Worm (Caenorhabditis elegans) whole organism, L2 larva: ENCODE results near the gene pqn-96.

Source experiments
- C34F6.9 ChIP-seq: fragments of 150-350 bp; optimal IDR thresholded peaks from 2 replicates; lab custom pipeline; 2014; ENCODE audit warnings: missing biosample characterization, missing genetic modification characterization
- F13H6.1 ChIP-seq: sonication (generic microtip); optimal IDR thresholded peaks from 2 replicates; lab custom pipeline; 2016; ENCODE audit warnings: missing genetic modification characterization, missing compliant biosample characterization
- R02D3.7 ChIP-seq: fragments of 150-350 bp; optimal IDR thresholded peaks from 2 replicates; lab custom pipeline; 2014; ENCODE audit warnings: missing biosample characterization, missing genetic modification characterization
- Y55F3AM.14 ChIP-seq: fragments of 200-800 bp; sonication (Bioruptor generic); optimal IDR thresholded peaks from 2 replicates; lab custom pipeline; 2018; ENCODE audit warnings: mild to moderate bottlenecking, missing genetic modification characterization, missing compliant biosample characterization
- blmp-1 ChIP-seq: sonication (generic microtip); optimal IDR thresholded peaks from 2 replicates; lab custom pipeline; 2017; ENCODE audit warnings: missing genetic modification characterization, mild to moderate bottlenecking, missing compliant biosample characterization, antibody characterized with exemption, moderate library complexity; ENCODE audit not compliant: insufficient read depth
- ceh-16 ChIP-seq: fragments of 150-350 bp; optimal IDR thresholded peaks from 2 replicates; lab custom pipeline; 2014; ENCODE audit warnings: missing biosample characterization, missing genetic modification characterization
- crh-2 ChIP-seq: sonication (generic microtip); optimal IDR thresholded peaks from 2 replicates; lab custom pipeline; 2017; ENCODE audit warnings: missing biosample characterization, missing genetic modification characterization
- elt-1 ChIP-seq: fragments of 150-350 bp; optimal IDR thresholded peaks from 2 replicates; lab custom pipeline; 2014; ENCODE audit warnings: missing biosample characterization, missing genetic modification characterization
- elt-3 ChIP-seq: sonication (generic microtip); optimal IDR thresholded peaks from 2 replicates; lab custom pipeline; 2017; ENCODE audit warnings: missing biosample characterization, missing genetic modification characterization
- fos-1 ChIP-seq: fragments of 150-350 bp; optimal IDR thresholded peaks from 2 replicates; lab custom pipeline; 2014; ENCODE audit warnings: missing biosample characterization, missing genetic modification characterization
- gmeb-1 ChIP-seq: fragments of 150-350 bp; optimal IDR thresholded peaks from 2 replicates; lab custom pipeline; 2014; ENCODE audit warnings: missing biosample characterization, missing genetic modification characterization
- lin-11 ChIP-seq: fragments of 150-350 bp; sonication (generic microtip); optimal IDR thresholded peaks from 2 replicates; lab custom pipeline; 2014; ENCODE audit warnings: missing biosample characterization, missing genetic modification characterization, inconsistent platforms, mixed read lengths
- lin-13 ChIP-seq: fragments of 150-350 bp; optimal IDR thresholded peaks from 2 replicates; lab custom pipeline; 2014; ENCODE audit warnings: missing biosample characterization, missing genetic modification reagents, missing genetic modification characterization
- lsy-2 ChIP-seq, 2 experiments: fragments of 150-350 bp in 1 of 2; sonication (generic microtip) in 1 of 2; optimal IDR thresholded peaks; 2 replicates each; lab custom pipeline; 2014 to 2017; ENCODE audit warnings: missing biosample characterization in 2 of 2, missing genetic modification characterization in 2 of 2
- mbf-1 ChIP-seq: sonication (generic microtip); optimal IDR thresholded peaks from 2 replicates; lab custom pipeline; 2017; ENCODE audit warnings: missing biosample characterization, missing genetic modification characterization
- nhr-11 ChIP-seq: fragments of 150-350 bp; optimal IDR thresholded peaks from 2 replicates; lab custom pipeline; 2014; ENCODE audit warnings: missing biosample characterization, missing genetic modification characterization
- nhr-129 ChIP-seq: fragments of 150-350 bp; optimal IDR thresholded peaks from 2 replicates; lab custom pipeline; 2014; ENCODE audit warnings: missing biosample characterization, missing genetic modification characterization
- nhr-21 ChIP-seq: fragments of 150-350 bp; optimal IDR thresholded peaks from 2 replicates; lab custom pipeline; 2014; ENCODE audit warnings: missing biosample characterization, missing genetic modification characterization
- nhr-77 ChIP-seq: fragments of 150-350 bp; optimal IDR thresholded peaks from 2 replicates; lab custom pipeline; 2014; ENCODE audit warnings: missing biosample characterization, missing genetic modification characterization
- sma-3 ChIP-seq: sonication (generic microtip); optimal IDR thresholded peaks from 2 replicates; lab custom pipeline; 2016; ENCODE audit warnings: missing genetic modification reagents, missing genetic modification characterization, missing compliant biosample characterization
- sma-9 ChIP-seq, 2 experiments: fragments of 150-350 bp in 1 of 2; sonication (generic microtip) in 1 of 2; optimal IDR thresholded peaks; 2 replicates each; lab custom pipeline; 2014 to 2016; ENCODE audit warnings: missing genetic modification characterization in 2 of 2, mild to moderate bottlenecking in 1 of 2, missing biosample characterization in 1 of 2, missing compliant biosample characterization in 1 of 2, missing genetic modification reagents in 1 of 2, moderate library complexity in 1 of 2
- unc-39 ChIP-seq: fragments of 150-350 bp; optimal IDR thresholded peaks from 2 replicates; lab custom pipeline; 2014; ENCODE audit warnings: missing biosample characterization, missing genetic modification characterization
- unc-55 ChIP-seq: fragments of 150-350 bp; sonication (generic microtip); optimal IDR thresholded peaks from 3 replicates; lab custom pipeline; 2014; ENCODE audit warnings: missing biosample characterization, missing genetic modification reagents, missing genetic modification characterization
- zag-1 ChIP-seq: fragments of 150-350 bp; optimal IDR thresholded peaks from 2 replicates; lab custom pipeline; 2014; ENCODE audit warnings: missing biosample characterization, missing genetic modification characterization

Gene pqn-96

ce11 chrIII:8392307-8392706 is 46.9 kb downstream of the pqn-96 start:
- TF ChIP-seq lin-11 (tag; lab: Kevin White, UChicago) (peak; percentile 11), unc-39 (peak; percentile 92), C34F6.9 (tag; lab: Kevin White, UChicago) (peak; percentile 73), lin-13 (GFP tag; lab: Kevin White, UChicago) (peak; percentile 19), sma-3 (no peak), nhr-11 (tag; lab: Kevin White, UChicago) (no peak), gmeb-1 (tag; lab: Kevin White, UChicago) (no peak), nhr-129 (tag; lab: Kevin White, UChicago) (peak; percentile 97), lsy-2 (tag; optimal IDR thresholded peaks at IDR 0.05; lab: Kevin White, UChicago) (peak in 1 of 2 experiments; percentile 46), F13H6.1 (peak; percentile 20), unc-55 (GFP tag; lab: Kevin White, UChicago) (peak; percentile 50), sma-9 (GFP tag; optimal IDR thresholded peaks at IDR 0.05; lab: Kevin White, UChicago) (no peak), sma-9 (tag; optimal IDR thresholded peaks at IDR 0.05; lab: Kevin White, UChicago) (no peak), zag-1 (tag; lab: Kevin White, UChicago) (peak; percentile 51), elt-1 (tag; lab: Kevin White, UChicago) (no peak), fos-1 (tag; lab: Kevin White, UChicago) (peak; percentile 4), nhr-21 (tag; lab: Kevin White, UChicago) (no peak), nhr-77 (tag; lab: Kevin White, UChicago) (no peak)

- TF ChIP-seq R02D3.7 (tag; lab: Kevin White, UChicago) (no peak), ceh-16 (tag; lab: Kevin White, UChicago) (no peak), blmp-1 (no peak), crh-2 (tag; lab: Kevin White, UChicago) (no peak), elt-1 (tag; lab: Kevin White, UChicago) (no peak), mbf-1 (tag; lab: Kevin White, UChicago) (no peak), lsy-2 (tag; optimal IDR thresholded peaks at IDR 0.05; lab: Kevin White, UChicago) (no peak), elt-3 (tag; lab: Kevin White, UChicago) (no peak), Y55F3AM.14 (GFP tag; lab: Kevin White, UChicago) (no peak), unc-55 (GFP tag; lab: Kevin White, UChicago) (no peak), C34F6.9 (tag; lab: Kevin White, UChicago) (no peak), fos-1 (tag; lab: Kevin White, UChicago) (no peak)
Measured at ce11 chrIII:8389539-8389938, 49.7 kb downstream of the pqn-96 start, which contains the start of gene ZK353.4. Gene ZK353.4, minus strand, starts transcription at chrIII:8389639.
